Fruit fly (Drosophila melanogaster) whole organism, embryonic: ENCODE data around the gene PCNA2.
A peak's percentile ranks its signal among the peaks of the same experiment; 100 is the strongest.

Experiments used
- Bteb2 ChIP-seq: fragments of 200-800 bp; sonication (Bioruptor generic); optimal IDR thresholded peaks from 2 replicates; lab custom pipeline; 2016; ENCODE audit warnings: missing biosample characterization, missing genetic modification characterization
- CG10267 ChIP-seq: fragments of 200-800 bp; sonication (Bioruptor generic); optimal IDR thresholded peaks from 2 replicates; lab custom pipeline; 2018; ENCODE audit warnings: missing biosample characterization, mild to moderate bottlenecking, missing genetic modification characterization, moderate library complexity
- CG10274 ChIP-seq: fragments of 200-800 bp; sonication (Bioruptor generic); optimal IDR thresholded peaks from 3 replicates; lab custom pipeline; 2017; ENCODE audit warnings: missing biosample characterization, mild to moderate bottlenecking, missing genetic modification characterization
- CG10366 ChIP-seq: fragments of 200-800 bp; sonication (Bioruptor generic); IDR thresholded peaks from 2 replicates; pipeline ENCODE4 v1.3.6; 2022; ENCODE audit warnings: missing biosample characterization, missing genetic modification characterization
- CG10543 ChIP-seq: fragments of 200-800 bp; sonication (Bioruptor generic); optimal IDR thresholded peaks from 3 replicates; lab custom pipeline; 2017; ENCODE audit warnings: missing biosample characterization, mild to moderate bottlenecking, missing genetic modification characterization, moderate library complexity
- CG11723 ChIP-seq: fragments of 200-800 bp; sonication (Bioruptor generic); optimal IDR thresholded peaks from 2 replicates; lab custom pipeline; 2017; ENCODE audit warnings: missing biosample characterization, mild to moderate bottlenecking, missing genetic modification characterization
- CG12236 ChIP-seq: fragments of 200-800 bp; sonication (Bioruptor generic); optimal IDR thresholded peaks from 2 replicates; lab custom pipeline; 2016; ENCODE audit warnings: missing biosample characterization, missing genetic modification characterization
- CG1233 ChIP-seq: fragments of 200-800 bp; sonication (Bioruptor generic); optimal IDR thresholded peaks from 4 replicates; lab custom pipeline; 2018; ENCODE audit warnings: missing biosample characterization, mild to moderate bottlenecking, missing genetic modification characterization
- CG12659 ChIP-seq: fragments of 200-800 bp; sonication (Bioruptor generic); optimal IDR thresholded peaks from 3 replicates; lab custom pipeline; 2017; ENCODE audit warnings: mild to moderate bottlenecking, missing biosample characterization, missing genetic modification reagents, missing genetic modification characterization
- CG15011 ChIP-seq: fragments of 200-800 bp; sonication (Bioruptor generic); optimal IDR thresholded peaks from 3 replicates; lab custom pipeline; 2018; ENCODE audit warnings: missing biosample characterization, mild to moderate bottlenecking, missing genetic modification characterization
- CG15696 ChIP-seq: fragments of 200-800 bp; sonication (Bioruptor generic); optimal IDR thresholded peaks from 2 replicates; lab custom pipeline; 2019; ENCODE audit warnings: missing biosample characterization, mild to moderate bottlenecking, missing genetic modification characterization, moderate library complexity
- CG17361 ChIP-seq: fragments of 200-800 bp; sonication (Bioruptor generic); IDR thresholded peaks from 3 replicates; pipeline ENCODE4 v1.3.6; 2022; ENCODE audit warnings: missing biosample characterization, missing genetic modification characterization
- CG18262 ChIP-seq: fragments of 200-800 bp; optimal IDR thresholded peaks from 3 replicates; lab custom pipeline; 2019; ENCODE audit warnings: missing biosample characterization, mild to moderate bottlenecking, missing genetic modification characterization, moderate library complexity
- CG32532 ChIP-seq: fragments of 200-800 bp; sonication (Bioruptor generic); IDR thresholded peaks from 2 replicates; pipeline ENCODE4 v1.3.6; 2022; ENCODE audit warnings: missing biosample characterization, missing genetic modification characterization
- CG4282 ChIP-seq: fragments of 200-800 bp; sonication (Bioruptor generic); optimal IDR thresholded peaks from 2 replicates; lab custom pipeline; 2016; ENCODE audit warnings: missing biosample characterization, missing genetic modification characterization
- CG4328 ChIP-seq: fragments of 200-800 bp; sonication (Bioruptor generic); optimal IDR thresholded peaks from 3 replicates; lab custom pipeline; 2017; ENCODE audit warnings: missing biosample characterization, missing genetic modification reagents, missing genetic modification characterization
- CG4424 ChIP-seq: fragments of 200-800 bp; sonication (Bioruptor generic); optimal IDR thresholded peaks from 3 replicates; lab custom pipeline; 2016; ENCODE audit warnings: missing biosample characterization, missing genetic modification characterization
- CG4617 ChIP-seq: fragments of 200-800 bp; sonication (Bioruptor generic); optimal IDR thresholded peaks from 3 replicates; lab custom pipeline; 2016; ENCODE audit warnings: missing biosample characterization, missing genetic modification characterization, borderline replicate concordance
- CG6683 ChIP-seq: fragments of 200-800 bp; sonication (Bioruptor generic); optimal IDR thresholded peaks from 2 replicates; lab custom pipeline; 2017; ENCODE audit warnings: missing biosample characterization, mild to moderate bottlenecking, missing genetic modification characterization, missing genetic modification reagents
- CG6791 ChIP-seq: fragments of 200-800 bp; sonication (Bioruptor generic); IDR thresholded peaks from 3 replicates; pipeline ENCODE4 v1.3.6; 2022; ENCODE audit warnings: missing biosample characterization, missing genetic modification characterization; ENCODE audit not compliant: partially characterized antibody
- CG8765 ChIP-seq: fragments of 200-800 bp; sonication (Bioruptor generic); IDR thresholded peaks from 2 replicates; pipeline ENCODE4 v1.3.6; 2022; ENCODE audit warnings: missing biosample characterization, missing genetic modification characterization
- CoRest ChIP-seq: fragments of 200-800 bp; sonication (Bioruptor generic); optimal IDR thresholded peaks from 3 replicates; lab custom pipeline; 2018; ENCODE audit warnings: missing biosample characterization, mild to moderate bottlenecking, missing genetic modification characterization, moderate library complexity
- D19B ChIP-seq: fragments of 200-800 bp; sonication (Bioruptor generic); optimal IDR thresholded peaks from 2 replicates; lab custom pipeline; 2017; ENCODE audit warnings: missing biosample characterization, mild to moderate bottlenecking, missing genetic modification characterization
- Dll ChIP-seq: fragments of 200-800 bp; sonication (Bioruptor generic); IDR thresholded peaks from 4 replicates; pipeline ENCODE4 v1.3.6; 2022; ENCODE audit warnings: missing biosample characterization, missing genetic modification characterization; ENCODE audit not compliant: partially characterized antibody
- Dref ChIP-seq: fragments of 200-800 bp; sonication (Bioruptor generic); IDR thresholded peaks from 2 replicates; pipeline ENCODE4 v1.3.6; 2022; ENCODE audit warnings: missing biosample characterization, missing genetic modification characterization
- Fer2 ChIP-seq: fragments of 200-800 bp; sonication (Bioruptor generic); optimal IDR thresholded peaks from 2 replicates; lab custom pipeline; 2018; ENCODE audit warnings: missing biosample characterization, mild to moderate bottlenecking, missing genetic modification characterization, moderate library complexity
- H15 ChIP-seq: fragments of 200-800 bp; sonication (Bioruptor generic); IDR thresholded peaks from 3 replicates; pipeline ENCODE4 v1.3.6; 2022; ENCODE audit warnings: missing biosample characterization, missing genetic modification characterization
- H2.0 ChIP-seq: fragments of 200-800 bp; sonication (Bioruptor generic); IDR thresholded peaks from 2 replicates; pipeline ENCODE4 v1.3.6; 2022; ENCODE audit warnings: missing biosample characterization, missing genetic modification characterization
- Hr51 ChIP-seq, 2 experiments: fragments of 200-800 bp; sonication (Bioruptor generic); optimal IDR thresholded peaks; 2 replicates in 1 of 2; 3 replicates in 1 of 2; lab custom pipeline; 2016 to 2018; ENCODE audit warnings: missing biosample characterization in 2 of 2, missing genetic modification characterization in 2 of 2, mild to moderate bottlenecking in 1 of 2, moderate library complexity in 1 of 2
- Meics ChIP-seq: fragments of 200-800 bp; sonication (Bioruptor generic); optimal IDR thresholded peaks from 2 replicates; lab custom pipeline; 2017; ENCODE audit warnings: missing biosample characterization, mild to moderate bottlenecking, missing genetic modification characterization
- Nf-YC ChIP-seq: fragments of 200-800 bp; optimal IDR thresholded peaks from 3 replicates; lab custom pipeline; 2019; ENCODE audit warnings: missing biosample characterization, mild to moderate bottlenecking, missing genetic modification characterization, moderate library complexity
- Six4 ChIP-seq: fragments of 200-800 bp; sonication (Bioruptor generic); optimal IDR thresholded peaks from 2 replicates; lab custom pipeline; 2016; ENCODE audit warnings: missing biosample characterization, missing genetic modification characterization
- Spps ChIP-seq: fragments of 200-800 bp; sonication (Bioruptor generic); optimal IDR thresholded peaks from 2 replicates; lab custom pipeline; 2018; ENCODE audit warnings: missing biosample characterization, mild to moderate bottlenecking, missing genetic modification characterization
- Usf ChIP-seq: fragments of 200-800 bp; sonication (Bioruptor generic); optimal IDR thresholded peaks from 2 replicates; lab custom pipeline; 2017; ENCODE audit warnings: missing genotype, missing biosample characterization, missing genetic modification characterization
- amos ChIP-seq: fragments of 200-800 bp; sonication (Bioruptor generic); IDR thresholded peaks from 2 replicates; pipeline ENCODE4 v1.3.6; 2022; ENCODE audit warnings: missing biosample characterization, missing genetic modification characterization; ENCODE audit not compliant: partially characterized antibody
- bcd ChIP-seq: fragments of 200-800 bp; sonication (Bioruptor generic); optimal IDR thresholded peaks from 2 replicates; lab custom pipeline; 2017; ENCODE audit warnings: missing biosample characterization, mild to moderate bottlenecking, missing genetic modification characterization
- danr ChIP-seq: fragments of 200-800 bp; sonication (Bioruptor generic); IDR thresholded peaks from 2 replicates; pipeline ENCODE4 v1.3.6; 2022; ENCODE audit warnings: missing biosample characterization, missing genetic modification characterization
- dmrt11E ChIP-seq: fragments of 200-800 bp; sonication (Bioruptor generic); optimal IDR thresholded peaks from 3 replicates; lab custom pipeline; 2018; ENCODE audit warnings: missing biosample characterization, mild to moderate bottlenecking, missing genetic modification characterization, moderate library complexity
- nmo ChIP-seq: fragments of 200-800 bp; sonication (Bioruptor generic); optimal IDR thresholded peaks from 2 replicates; lab custom pipeline; 2018; ENCODE audit warnings: missing biosample characterization, mild to moderate bottlenecking, missing genetic modification characterization, moderate library complexity
- pho ChIP-seq: fragments of 200-800 bp; sonication (Bioruptor generic); optimal IDR thresholded peaks from 2 replicates; lab custom pipeline; 2016; ENCODE audit warnings: missing biosample characterization, missing genetic modification characterization
- ro ChIP-seq: fragments of 200-800 bp; sonication (Bioruptor generic); IDR thresholded peaks from 2 replicates; pipeline ENCODE4 v1.3.6; 2022; ENCODE audit warnings: missing biosample characterization, missing genetic modification characterization
- slbo ChIP-seq: fragments of 200-800 bp; sonication (Bioruptor generic); IDR thresholded peaks from 2 replicates; pipeline ENCODE4 v1.3.6; 2022; ENCODE audit warnings: missing biosample characterization, missing genetic modification characterization
- slou ChIP-seq: fragments of 200-800 bp; sonication (Bioruptor generic); optimal IDR thresholded peaks from 3 replicates; lab custom pipeline; 2016; ENCODE audit warnings: missing biosample characterization, missing genetic modification characterization
- sna ChIP-seq: fragments of 200-800 bp; sonication (Bioruptor generic); IDR thresholded peaks from 2 replicates; pipeline ENCODE4 v1.3.6; 2022; ENCODE audit warnings: missing biosample characterization, missing genetic modification characterization; ENCODE audit not compliant: partially characterized antibody
- so ChIP-seq: fragments of 200-800 bp; sonication (Bioruptor generic); IDR thresholded peaks from 3 replicates; pipeline ENCODE4 v1.3.6; 2022; ENCODE audit warnings: missing biosample characterization, missing genetic modification characterization
- sob ChIP-seq: fragments of 200-800 bp; sonication (Bioruptor generic); IDR thresholded peaks from 2 replicates; pipeline ENCODE4 v1.3.6; 2022; ENCODE audit warnings: missing biosample characterization, missing genetic modification characterization
- trh ChIP-seq: fragments of 200-800 bp; sonication (Bioruptor generic); optimal IDR thresholded peaks from 2 replicates; lab custom pipeline; 2016; ENCODE audit warnings: missing biosample characterization, missing genetic modification characterization
- vnd ChIP-seq: fragments of 200-800 bp; sonication (Bioruptor generic); IDR thresholded peaks from 3 replicates; pipeline ENCODE4 v1.3.6; 2022; ENCODE audit warnings: missing biosample characterization, missing genetic modification characterization; ENCODE audit not compliant: partially characterized antibody
- zen2 ChIP-seq: fragments of 200-800 bp; sonication (Bioruptor generic); IDR thresholded peaks from 3 replicates; pipeline ENCODE4 v1.3.6; 2022; ENCODE audit warnings: missing biosample characterization, missing genetic modification characterization; ENCODE audit not compliant: partially characterized antibody

Gene PCNA2

DNA sequence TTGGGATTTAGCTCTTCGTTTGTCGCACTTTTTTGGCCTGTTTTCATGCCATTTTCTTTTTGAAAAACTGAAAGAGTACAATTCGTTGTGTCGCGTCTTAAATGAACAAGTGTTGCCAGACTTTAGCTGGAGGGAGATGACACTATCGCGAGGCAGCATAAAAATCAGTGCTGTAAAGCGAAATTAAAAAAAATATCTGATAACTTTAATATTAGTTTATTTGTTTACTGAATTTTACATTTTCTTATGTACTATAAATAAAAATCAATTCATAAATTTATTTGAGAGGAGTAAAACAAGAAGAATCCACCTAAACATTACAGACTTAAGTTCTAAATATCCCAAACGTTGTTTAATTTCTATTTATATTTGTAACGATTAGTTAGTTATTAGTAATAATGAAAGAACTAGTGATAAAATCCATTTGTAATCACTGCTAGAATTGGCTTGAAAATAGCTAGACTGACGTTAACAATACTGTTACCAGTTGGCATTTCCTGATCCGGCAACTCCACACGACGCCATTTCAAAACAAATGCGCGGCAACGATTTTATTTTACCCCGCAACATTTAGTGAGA is 6.5 kb downstream of the PCNA2 start, which contains the start of the genes spi and msb1l (continued):
- TF ChIP-seq bcd (GFP tag; lab: Kevin White, UChicago) (peak; percentile 34), Dref (peak; percentile 33; the same call in 1 of the 2 replicates), ro (GFP tag; lab: Robert Waterston, UW) (no peak), trh (GFP tag; lab: Kevin White, UChicago) (no peak), D19B (GFP tag; lab: Kevin White, UChicago) (peak; percentile 27), CG18262 (tag; lab: Kevin White, UChicago) (peak; percentile 71), Six4 (peak; percentile 19), sna (0 out of 2 replicates have a peak, but pooled peaks have one; percentile 25), Usf (GFP tag; lab: Kevin White, UChicago) (peak; percentile 27), zen2 (GFP tag; lab: Robert Waterston, UW) (no peak), H2.0 (GFP tag; lab: Robert Waterston, UW) (no peak), CG6791 (GFP tag; lab: Robert Waterston, UW) (peak; percentile 57; the same call in 1 of the 3 replicates), CG4282 (GFP tag; lab: Kevin White, UChicago) (no peak), CG12659 (GFP tag; lab: Kevin White, UChicago) (peak; percentile 74), pho (GFP tag; lab: Kevin White, UChicago) (no peak), CG6683 (GFP tag; lab: Kevin White, UChicago) (no peak), nmo (GFP tag; lab: Kevin White, UChicago) (peak; percentile 82), CG15011 (GFP tag; lab: Kevin White, UChicago) (no peak), CG1233 (no peak), Meics (GFP tag; lab: Kevin White, UChicago) (peak; percentile 50), Hr51 (GFP tag; optimal IDR thresholded peaks at IDR 0.05; lab: Kevin White, UChicago) (peak in 1 of 2 experiments; percentile 45), slou (GFP tag; lab: Kevin White, UChicago) (peak; percentile 45), CG15696 (tag; lab: Kevin White, UChicago) (peak; percentile 62), CG10366 (peak; percentile 19; the same call in 1 of the 2 replicates), CG12236 (no peak), dmrt11E (tag; lab: Kevin White, UChicago) (peak; percentile 63), so (no peak), Nf-YC (tag; lab: Kevin White, UChicago) (peak; percentile 67), CG10543 (GFP tag; lab: Kevin White, UChicago) (peak; percentile 30), slbo (GFP tag; lab: Robert Waterston, UW) (peak; percentile 77), Fer2 (tag; lab: Kevin White, UChicago) (peak; percentile 42), danr (GFP tag; lab: Robert Waterston, UW) (0 out of 2 replicates have a peak, but pooled peaks have one; percentile 31), Spps (tag; lab: Kevin White, UChicago) (no peak), Bteb2 (GFP tag; lab: Kevin White, UChicago) (no peak), CG8765 (GFP tag; lab: Robert Waterston, UW) (no peak), CG17361 (peak; percentile 87), CG4328 (no peak), CG4617 (GFP tag; lab: Kevin White, UChicago) (peak; percentile 0), CG4424 (peak; percentile 65), CG10267 (peak; percentile 96), CG11723 (GFP tag; lab: Kevin White, UChicago) (no peak), CG10274 (GFP tag; lab: Kevin White, UChicago) (no peak), sob (GFP tag; lab: Robert Waterston, UW) (peak; percentile 69; the same call in 1 of the 2 replicates), H15 (GFP tag; lab: Robert Waterston, UW) (peak; percentile 54; the same call in 1 of the 3 replicates), CG32532 (GFP tag; lab: Robert Waterston, UW) (peak; percentile 63), vnd (GFP tag; lab: Robert Waterston, UW) (peak; percentile 45; the same call in 1 of the 3 replicates), Dll (GFP tag; lab: Robert Waterston, UW) (peak; percentile 63; the same call in 3 of the 4 replicates), CoRest (tag; lab: Kevin White, UChicago) (peak; percentile 81), amos (GFP tag; lab: Robert Waterston, UW) (peak; percentile 67)
